Fruit fly (Drosophila melanogaster): ENCODE results near the gene Josd.

Josd gene

DNA sequence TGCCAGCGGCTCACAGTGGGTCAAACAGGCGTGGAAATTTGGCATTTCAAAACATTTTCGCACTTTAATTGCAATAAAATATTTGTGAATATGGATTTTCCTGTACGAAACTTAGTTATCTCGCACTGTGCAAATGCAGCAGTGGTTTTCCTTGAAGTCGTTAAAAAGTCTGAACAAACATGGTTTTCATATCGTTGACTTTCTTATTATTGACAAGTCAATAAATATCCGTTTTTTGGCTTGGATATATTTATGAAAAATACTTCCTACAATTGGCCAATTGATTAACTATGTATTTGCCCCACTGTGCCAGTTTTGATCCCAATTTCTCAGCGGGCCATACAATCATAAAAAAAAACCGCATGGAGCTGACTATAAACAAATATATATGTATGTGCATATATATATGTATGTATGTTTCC, 4.5 kb downstream of the Josd start (continued):
- TF ChIP-seq btn (GFP tag; optimal IDR thresholded peaks at IDR 0.05) (peak; percentile 92), fd96Cb (tag; optimal IDR thresholded peaks at IDR 0.05) (peak; percentile 97), twi (tag; optimal IDR thresholded peaks at IDR 0.05) (peak; percentile 88), otp (GFP tag; IDR thresholded peaks at IDR 0.05) (peak; percentile 91), CG16863 (GFP tag; optimal IDR thresholded peaks at IDR 0.05) (peak; percentile 97), shn (GFP tag; optimal IDR thresholded peaks at IDR 0.05) (peak; percentile 96), CG12236 (GFP tag; optimal IDR thresholded peaks at IDR 0.05) (peak; percentile 96), Dek (tag; optimal IDR thresholded peaks at IDR 0.05) (peak; percentile 90), nau (GFP tag; optimal IDR thresholded peaks at IDR 0.05) (peak; percentile 97), pita (GFP tag; optimal IDR thresholded peaks at IDR 0.05) (no peak), D19A (tag; optimal IDR thresholded peaks at IDR 0.05) (peak; percentile 93), pan (optimal IDR thresholded peaks at IDR 0.05) (no peak), pan (GFP tag; optimal IDR thresholded peaks at IDR 0.05 in 1 of 2, IDR thresholded peaks at IDR 0.05 in 1 of 2) (peak in 1 of 2 experiments; percentile 95), Taf1 (GFP tag; IDR thresholded peaks at IDR 0.05) (peak; percentile 69), Stat92E (GFP tag; optimal IDR thresholded peaks at IDR 0.05) (peak in 1 of 3 experiments; percentile 83), Rfx (GFP tag; IDR thresholded peaks at IDR 0.05) (peak; percentile 88), gcm (GFP tag; optimal IDR thresholded peaks at IDR 0.05) (peak; percentile 95), CG1832 (GFP tag; optimal IDR thresholded peaks at IDR 0.05) (no peak), fu2 (GFP tag; optimal IDR thresholded peaks at IDR 0.05) (peak; percentile 91), ems (GFP tag; optimal IDR thresholded peaks at IDR 0.05) (peak; percentile 96), kay (GFP tag; optimal IDR thresholded peaks at IDR 0.05) (peak; percentile 92), Xbp1 (GFP tag; optimal IDR thresholded peaks at IDR 0.05) (peak; percentile 97), CG3407 (GFP tag; optimal IDR thresholded peaks at IDR 0.05) (peak; percentile 93), gsb (GFP tag; IDR thresholded peaks at IDR 0.05) (peak; percentile 89), CG11398 (GFP tag; optimal IDR thresholded peaks at IDR 0.05) (peak; percentile 89), yki (optimal IDR thresholded peaks at IDR 0.05) (no peak), CG15601 (tag; optimal IDR thresholded peaks at IDR 0.05) (peak; percentile 93), inv (GFP tag; IDR thresholded peaks at IDR 0.05; ENCODE audit: partially characterized antibody) (0 out of 2 replicates have a peak, but pooled peaks have one; percentile 34), nerfin-2 (GFP tag; IDR thresholded peaks at IDR 0.05; ENCODE audit: partially characterized antibody) (peak; percentile 36; the same call in 1 of the 2 replicates), al (GFP tag; IDR thresholded peaks at IDR 0.05) (peak; percentile 86), ranshi (GFP tag; IDR thresholded peaks at IDR 0.05) (peak; percentile 92), CG4707 (GFP tag; optimal IDR thresholded peaks at IDR 0.05) (peak; percentile 91), knrl (GFP tag; IDR thresholded peaks at IDR 0.05; ENCODE audit: partially characterized antibody) (peak; percentile 40; the same call in 1 of the 3 replicates), CG10366 (GFP tag; IDR thresholded peaks at IDR 0.05) (peak; percentile 93), sd (tag; optimal IDR thresholded peaks at IDR 0.05) (peak; percentile 87), eve (GFP tag; optimal IDR thresholded peaks at IDR 0.05) (no peak), scrt (GFP tag; optimal IDR thresholded peaks at IDR 0.05) (peak; percentile 85), CG8924 (tag; optimal IDR thresholded peaks at IDR 0.05) (peak; percentile 97), ro (GFP tag; IDR thresholded peaks at IDR 0.05) (peak; percentile 83), her (GFP tag; optimal IDR thresholded peaks at IDR 0.05) (peak; percentile 91), Gug (GFP tag; IDR thresholded peaks at IDR 0.05) (peak; percentile 92), CG13123 (GFP tag; optimal IDR thresholded peaks at IDR 0.05) (peak; percentile 93), aop (GFP tag; IDR thresholded peaks at IDR 0.05) (peak; percentile 71; the same call in 1 of the 2 replicates), CG15479 (GFP tag; optimal IDR thresholded peaks at IDR 0.05) (no peak), CG12219 (GFP tag; optimal IDR thresholded peaks at IDR 0.05) (peak; percentile 95), CG3281 (GFP tag; optimal IDR thresholded peaks at IDR 0.05) (peak; percentile 95), Dbx (GFP tag; IDR thresholded peaks at IDR 0.05) (peak; percentile 87), CG14860 (GFP tag; IDR thresholded peaks at IDR 0.05; ENCODE audit: partially characterized antibody) (peak; percentile 52; the same call in 2 of the 3 replicates), CG4617 (GFP tag; optimal IDR thresholded peaks at IDR 0.05; ENCODE audit: borderline replicate concordance) (peak; percentile 87), CG12769 (tag; optimal IDR thresholded peaks at IDR 0.05) (peak; percentile 93)
